Worm (Caenorhabditis elegans): ENCODE results near the gene F38B7.11.

F38B7.11 gene

DNA sequence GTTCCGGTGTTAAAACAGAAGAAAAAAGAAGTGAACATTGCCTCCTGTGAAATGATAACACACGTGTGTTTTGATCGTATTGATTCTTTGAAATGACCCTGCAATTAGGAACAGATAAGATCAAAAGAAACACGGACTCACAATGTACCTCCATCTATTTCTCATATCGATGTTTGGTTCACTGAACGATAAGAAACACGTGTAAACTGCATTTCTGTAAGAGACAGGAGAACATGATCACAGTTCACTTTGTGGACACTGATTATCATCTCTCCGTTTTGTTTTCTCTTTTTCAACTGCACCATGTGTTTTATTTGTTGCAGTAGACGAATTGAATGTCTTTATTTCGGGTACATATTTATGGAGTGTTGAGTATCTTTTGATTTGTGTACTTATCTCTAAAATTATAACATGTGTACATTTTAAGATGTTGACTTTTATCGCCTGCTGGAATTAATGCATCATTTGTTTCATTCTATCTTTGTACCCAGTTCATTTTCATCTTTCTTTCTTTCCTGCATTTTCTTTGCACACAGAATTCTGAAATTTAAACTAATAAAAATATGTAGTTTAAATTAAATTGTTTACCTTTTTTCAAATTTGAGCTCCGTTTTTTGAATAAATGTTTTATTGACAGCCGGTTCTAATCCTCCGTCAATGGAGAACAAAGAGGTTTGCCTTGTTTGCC is 26.1 kb downstream of the F38B7.11 start, which contains the start of the genes H12C20.7 and nhr-68 (continued):
- no peak for TF ChIP-seq cebp-2 (GFP tag; IDR thresholded peaks at IDR 0.05)
- no peak for TF ChIP-seq egrh-3 (GFP tag; IDR thresholded peaks at IDR 0.05)
- no peak for TF ChIP-seq snpc-3.4 (tag; optimal IDR thresholded peaks at IDR 0.05)
- TF ChIP-seq ccch-3 (GFP tag; optimal IDR thresholded peaks at IDR 0.05): no peak
- no peak for TF ChIP-seq nfya-1 (tag; optimal IDR thresholded peaks at IDR 0.05; ENCODE audit: borderline replicate concordance, insufficient read depth)
- TF ChIP-seq hsf-1 (GFP tag; IDR thresholded peaks at IDR 0.05): no peak
- TF ChIP-seq Y95B8A.8 (GFP tag; IDR thresholded peaks at IDR 0.05): no peak
- 0 out of 2 replicates have a peak, but pooled peaks have one; percentile 21 for TF ChIP-seq mcd-1 (GFP tag; IDR thresholded peaks at IDR 0.05)
- TF ChIP-seq T26A5.8 (tag; optimal IDR thresholded peaks at IDR 0.05): no peak
- no peak for TF ChIP-seq hlh-26 (GFP tag; conservative IDR thresholded peaks at IDR 0.05)
- TF ChIP-seq B0035.1 (tag; optimal IDR thresholded peaks at IDR 0.05): peak; percentile 29
- TF ChIP-seq mxl-1 (tag; optimal IDR thresholded peaks at IDR 0.05): no peak
- no peak for TF ChIP-seq let-526 (GFP tag; IDR thresholded peaks at IDR 0.05)
- TF ChIP-seq nhr-120 (GFP tag; IDR thresholded peaks at IDR 0.05): no peak
- TF ChIP-seq F10E7.11 (tag; optimal IDR thresholded peaks at IDR 0.05): no peak
- no peak for TF ChIP-seq unc-130 (GFP tag; optimal IDR thresholded peaks at IDR 0.05)
- no peak for TF ChIP-seq T07F8.4 (tag; optimal IDR thresholded peaks at IDR 0.05)
- TF ChIP-seq lsl-1 (GFP tag; optimal IDR thresholded peaks at IDR 0.05): no peak
- peak; percentile 23 for TF ChIP-seq ceh-27 (GFP tag; optimal IDR thresholded peaks at IDR 0.05)
- TF ChIP-seq nhr-27 (tag; optimal IDR thresholded peaks at IDR 0.05): no peak
- TF ChIP-seq hrde-1 (tag; optimal IDR thresholded peaks at IDR 0.05; ENCODE audit: borderline replicate concordance): no peak
- peak; percentile 50 for TF ChIP-seq ztf-3 (GFP tag; optimal IDR thresholded peaks at IDR 0.05)
- peak; percentile 51; the same call in 1 of the 2 replicates for TF ChIP-seq cebp-1 (GFP tag; IDR thresholded peaks at IDR 0.05)
- peak; percentile 85 for TF ChIP-seq cebp-1 (tag; optimal IDR thresholded peaks at IDR 0.05)
- TF ChIP-seq tbp1 (GFP tag; optimal IDR thresholded peaks at IDR 0.05): peak; percentile 70
- peak; percentile 3 for TF ChIP-seq unc-62 (GFP tag; optimal IDR thresholded peaks at IDR 0.05)
- 0 out of 2 replicates have a peak, but pooled peaks have one; percentile 27 for TF ChIP-seq Y79H2A.3 (GFP tag; conservative IDR thresholded peaks at IDR 0.05)
- peak; percentile 59 for TF ChIP-seq zim-3 (tag; optimal IDR thresholded peaks at IDR 0.05)
- TF ChIP-seq ztf-26 (tag; optimal IDR thresholded peaks at IDR 0.05): peak; percentile 97
- no peak for TF ChIP-seq ceh-58 (GFP tag; IDR thresholded peaks at IDR 0.05)
- TF ChIP-seq B0336.3 (GFP tag; IDR thresholded peaks at IDR 0.05): peak; percentile 83; the same call in 1 of the 2 replicates
- TF ChIP-seq ama-1 (optimal IDR thresholded peaks at IDR 0.05): no peak
- TF ChIP-seq ama-1 (GFP tag; optimal IDR thresholded peaks at IDR 0.05): no peak
- TF ChIP-seq F22D6.2 (tag; optimal IDR thresholded peaks at IDR 0.05): peak; percentile 91
- TF ChIP-seq athp-1 (tag; optimal IDR thresholded peaks at IDR 0.05): peak; percentile 37
- TF ChIP-seq madf-8 (GFP tag; conservative IDR thresholded peaks at IDR 0.05): no peak
- peak; percentile 40; the same call in 1 of the 2 replicates for TF ChIP-seq Y56A3A.18 (GFP tag; IDR thresholded peaks at IDR 0.05)
- TF ChIP-seq let-607 (tag; optimal IDR thresholded peaks at IDR 0.05): peak; percentile 28 to 76
- peak; percentile 70 for TF ChIP-seq attf-5 (GFP tag; optimal IDR thresholded peaks at IDR 0.05)
- no peak for TF ChIP-seq nhr-179 (tag; optimal IDR thresholded peaks at IDR 0.05)
- TF ChIP-seq fkh-3 (tag; optimal IDR thresholded peaks at IDR 0.05): no peak
- TF ChIP-seq lin-26 (GFP tag; IDR thresholded peaks at IDR 0.05): peak; percentile 51; the same call in 1 of the 2 replicates
- peak; percentile 76 for TF ChIP-seq K11D2.4 (GFP tag; IDR thresholded peaks at IDR 0.05)
- peak; percentile 5 for TF ChIP-seq B0261.1 (tag; optimal IDR thresholded peaks at IDR 0.05)
- no peak for TF ChIP-seq aptf-3 (GFP tag; IDR thresholded peaks at IDR 0.05)
- no peak for TF ChIP-seq madf-3 (GFP tag; IDR thresholded peaks at IDR 0.05)
- TF ChIP-seq lsy-27 (tag; optimal IDR thresholded peaks at IDR 0.05; ENCODE audit: borderline replicate concordance, insufficient read depth): no peak
- TF ChIP-seq repo-1 (tag; optimal IDR thresholded peaks at IDR 0.05): peak; percentile 90

Measured in whole organism, young adult.